Worm (Caenorhabditis elegans) whole organism, L4/young adult: Measurements from ENCODE around the gene Y14H12A.2.

Experiments
- W03F9.2 ChIP-seq: fragments of 150-350 bp; optimal IDR thresholded peaks from 2 replicates; lab custom pipeline; 2014; ENCODE audit warnings: missing biosample characterization, missing genetic modification characterization
- dao-5 ChIP-seq: sonication (generic microtip); optimal IDR thresholded peaks from 2 replicates; lab custom pipeline; 2016; ENCODE audit warnings: missing genotype, missing genetic modification characterization, moderate library complexity, missing compliant biosample characterization
- him-1 ChIP-seq: sonication (generic microtip); optimal IDR thresholded peaks from 2 replicates; lab custom pipeline; 2016; ENCODE audit warnings: missing genotype, missing genetic modification reagents, missing genetic modification characterization, missing compliant biosample characterization

DNA sequence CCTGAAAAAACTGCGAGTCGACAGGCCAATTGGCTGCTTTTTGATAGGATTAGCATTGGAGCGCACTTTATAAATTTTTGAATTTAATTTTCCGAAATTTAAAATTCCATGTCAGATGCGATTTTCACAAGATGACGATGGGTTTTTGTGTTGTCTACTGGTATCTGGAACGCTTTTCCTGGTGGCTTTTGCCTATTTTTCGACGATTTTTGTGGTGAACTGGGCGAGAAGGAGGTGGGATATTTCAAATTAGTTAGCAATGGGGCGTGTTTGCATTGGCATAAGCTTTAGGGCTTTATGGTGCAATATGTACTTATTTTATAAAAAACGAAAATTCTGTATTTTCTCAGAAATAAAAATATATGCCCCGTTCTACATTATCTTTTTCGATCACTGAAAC, 17.3 kb downstream of the Y14H12A.2 start, which contains the start of gene K10G6.9:
- TF ChIP-seq him-1 (no peak), dao-5 (tag; lab: Kevin White, UChicago) (no peak), W03F9.2 (tag; lab: Kevin White, UChicago) (no peak)
